Fruit fly (Drosophila melanogaster): ENCODE results near the gene PlexA.

dm6 chr4:1064652-1065218 is 37.8 kb upstream of the PlexA start, which contains the start of gene Zyx:
- TF ChIP-seq Myc (optimal IDR thresholded peaks at IDR 0.05) (no peak), psq (optimal IDR thresholded peaks at IDR 0.05) (no peak), ttk (optimal IDR thresholded peaks at IDR 0.05) (no peak)
